Fruit fly (Drosophila melanogaster): ENCODE measurements around the gene Archease.

dm6 chr3R:21658752-21659468 lies 3.9 kb downstream of the Archease start:
- TF ChIP-seq fkh (GFP tag; optimal IDR thresholded peaks at IDR 0.05) = no peak
- no peak for TF ChIP-seq net (GFP tag; optimal IDR thresholded peaks at IDR 0.05)
- no peak for TF ChIP-seq eg (GFP tag; IDR thresholded peaks at IDR 0.05)
- TF ChIP-seq Eip78C (GFP tag) = peak; percentile 62
- TF ChIP-seq Ets21C (GFP tag; optimal IDR thresholded peaks at IDR 0.05) = no peak
- TF ChIP-seq Sox15 (GFP tag; optimal IDR thresholded peaks at IDR 0.05) = no peak
- no peak for TF ChIP-seq CG6808 (GFP tag; optimal IDR thresholded peaks at IDR 0.05)
- no peak for TF ChIP-seq Ets96B (tag; optimal IDR thresholded peaks at IDR 0.05)
- no peak for TF ChIP-seq Blimp-1 (GFP tag; optimal IDR thresholded peaks at IDR 0.05)
